Worm (Caenorhabditis elegans): Measurements from ENCODE around the gene F13H10.5.

DNA sequence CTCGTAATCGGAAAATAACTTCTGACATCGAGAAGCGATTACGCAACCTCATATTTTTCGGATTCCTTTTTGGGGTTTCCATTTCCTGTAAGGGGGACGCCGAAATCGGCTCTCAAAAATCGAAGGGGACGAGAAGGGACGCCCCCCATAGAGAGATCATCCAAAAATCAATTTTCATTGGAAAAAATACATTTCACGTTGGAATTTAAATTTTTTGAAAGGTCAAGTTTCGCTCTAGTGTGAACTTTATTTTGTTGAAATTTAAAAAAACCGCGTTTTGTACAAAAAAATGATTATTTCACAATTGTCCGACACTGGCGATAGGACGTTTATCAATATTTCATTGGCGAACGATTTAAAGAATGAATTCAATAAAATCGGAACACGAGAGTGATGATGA lies 38.8 kb upstream of the F13H10.5 start, which contains the start of gene Y69E1A.3:
- TF ChIP-seq aly-2 (tag; optimal IDR thresholded peaks at IDR 0.05), result no peak
- no peak for TF ChIP-seq lin-11 (tag; optimal IDR thresholded peaks at IDR 0.05)

All from whole organism, L2 larva.